Fruit fly (Drosophila melanogaster): ENCODE results near the gene CG17108.

The CG17108 gene

DNA sequence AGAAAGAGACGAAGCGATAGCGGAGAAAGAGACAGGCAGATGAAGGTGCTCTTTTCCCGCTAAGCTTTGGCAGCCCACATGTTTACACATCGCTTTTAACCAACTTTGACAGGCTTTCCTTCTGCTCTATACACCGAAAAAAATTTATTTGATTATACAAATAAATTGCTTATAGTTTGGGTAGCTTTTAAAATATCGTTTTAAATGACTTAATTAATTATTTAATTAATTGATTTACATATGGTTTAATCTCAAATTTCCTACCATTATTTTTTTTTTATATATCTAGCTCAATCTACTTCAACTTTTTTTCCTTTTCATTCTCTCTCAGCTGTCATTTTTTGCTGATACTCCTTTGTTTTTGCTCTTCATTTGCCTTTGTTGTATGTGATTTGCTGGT lies 20.9 kb downstream of the CG17108 start:
- TF ChIP-seq CG17801 (GFP tag; optimal IDR thresholded peaks at IDR 0.05; ENCODE audit: partially characterized antibody), result no peak

DNA sequence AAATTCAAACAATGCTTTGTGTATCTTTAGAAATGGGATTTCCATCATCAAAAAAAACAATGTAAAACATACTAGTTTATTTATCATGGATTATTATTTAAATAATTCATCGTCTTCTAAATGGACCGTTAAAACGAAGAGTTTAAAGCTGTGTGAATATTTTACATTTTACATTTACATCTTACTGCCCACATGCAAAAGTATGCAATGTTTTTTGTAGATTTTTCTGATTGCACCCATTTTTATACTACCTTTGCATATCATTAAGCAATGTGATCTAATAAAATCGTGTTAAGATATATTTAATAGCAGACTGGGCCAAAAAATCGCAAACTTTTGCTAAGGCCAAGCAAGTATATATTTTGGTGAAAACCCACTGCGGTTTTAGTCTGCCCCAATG lies 22.4 kb downstream of the CG17108 start:
- no peak for TF ChIP-seq CG17801 (GFP tag; optimal IDR thresholded peaks at IDR 0.05; ENCODE audit: partially characterized antibody)

DNA sequence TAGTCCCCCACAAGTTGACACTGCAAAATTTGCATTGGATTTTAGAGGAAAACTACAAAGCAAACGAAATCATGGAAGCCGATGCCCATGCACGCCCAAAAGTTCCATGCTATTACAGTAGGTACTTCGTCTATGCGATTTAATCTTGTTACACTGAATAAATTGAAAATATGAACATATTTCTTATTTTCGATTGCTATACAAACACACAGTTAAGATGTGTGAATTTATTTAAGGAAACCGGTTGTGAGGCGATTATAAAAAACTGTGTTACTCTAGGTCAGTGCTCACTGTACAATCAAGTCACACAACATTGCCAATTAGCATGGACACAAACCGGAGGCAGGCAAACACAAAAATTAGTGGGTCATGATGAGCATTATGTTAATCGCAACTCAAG lies 28.3 kb downstream of the CG17108 start:
- no peak for TF ChIP-seq CG17801 (GFP tag; optimal IDR thresholded peaks at IDR 0.05; ENCODE audit: partially characterized antibody)

DNA sequence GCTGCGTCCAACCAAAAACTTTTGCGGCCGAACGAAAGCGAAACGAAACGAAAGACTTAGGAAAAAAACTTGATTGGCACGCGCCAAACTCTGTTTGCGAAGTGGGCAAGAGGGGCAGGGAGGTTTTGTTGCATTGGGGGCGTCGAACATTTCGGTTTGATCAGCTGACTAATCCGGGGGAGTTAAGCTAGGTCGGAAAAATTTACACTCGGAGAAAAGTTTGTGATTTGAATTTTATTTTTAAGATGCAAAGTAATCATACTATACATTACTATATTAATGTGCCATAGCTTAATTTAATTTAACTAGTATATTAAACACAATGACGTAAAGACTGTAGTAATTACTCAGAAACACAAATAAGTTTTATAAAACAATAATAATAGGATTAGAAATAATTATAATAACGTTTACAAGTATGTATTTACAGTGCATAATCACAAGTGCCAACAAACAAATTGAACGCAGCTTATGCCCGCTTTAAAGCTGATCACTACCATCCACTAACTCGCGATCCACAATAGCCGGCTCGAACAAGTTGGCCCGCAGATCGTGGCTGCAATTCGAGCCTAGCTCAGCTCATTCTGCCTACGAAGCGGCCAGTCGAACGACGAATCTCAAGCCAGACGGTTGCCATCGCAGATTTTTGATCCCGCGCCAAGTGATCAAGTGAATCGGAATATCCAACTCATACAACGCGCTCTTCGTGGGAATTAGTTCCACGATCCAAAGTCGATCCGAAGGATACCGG lies 32.2 kb downstream of the CG17108 start, which contains the start of gene CG31871:
CG31871 (plus strand) TSS at position 592 of the 751 bp plus-strand sequence.
- no peak for TF ChIP-seq CG17801 (GFP tag; optimal IDR thresholded peaks at IDR 0.05; ENCODE audit: partially characterized antibody)

DNA sequence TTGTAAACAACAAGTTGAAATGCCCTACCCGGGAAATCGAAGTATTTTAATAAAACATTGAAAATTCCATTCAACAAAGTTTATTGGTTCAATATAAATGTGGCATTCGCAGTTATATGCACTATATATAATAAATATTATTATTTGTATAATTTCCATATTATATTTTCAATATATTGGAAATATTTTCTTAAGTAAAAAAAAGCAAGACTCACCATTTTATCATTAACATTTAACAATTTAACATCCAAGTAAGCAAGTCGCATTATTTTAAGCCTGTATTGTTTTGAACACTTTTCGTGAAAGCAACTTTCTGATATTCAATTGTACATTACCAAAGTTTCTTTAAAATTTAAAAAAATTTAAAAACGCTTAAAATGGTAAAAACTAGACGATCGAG lies 35.9 kb downstream of the CG17108 start, which contains the start of gene CG45690:
CG45690 (plus strand) TSS at position 301 of the 400 bp plus-strand sequence.
- TF ChIP-seq CG17801 (GFP tag; optimal IDR thresholded peaks at IDR 0.05; ENCODE audit: partially characterized antibody), result no peak

DNA sequence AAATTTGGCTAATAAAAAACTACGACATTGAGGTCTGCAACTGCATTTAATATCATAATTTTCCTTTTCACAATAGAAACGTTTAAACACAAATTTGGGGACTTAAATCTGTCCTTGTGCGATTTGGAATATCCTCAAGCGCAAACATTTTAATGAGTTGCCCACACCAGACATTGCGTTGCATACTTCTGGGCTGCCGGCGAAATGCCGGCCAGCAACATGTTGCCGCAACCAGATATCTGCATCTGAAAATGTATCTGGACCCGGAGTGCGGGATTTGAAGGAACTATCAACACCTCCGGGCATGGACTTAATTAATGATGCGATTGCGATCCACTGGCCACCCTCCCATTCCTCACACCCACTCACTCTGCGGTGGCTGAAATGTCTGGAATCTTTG lies 39.4 kb downstream of the CG17108 start:
- TF ChIP-seq CG17801 (GFP tag; optimal IDR thresholded peaks at IDR 0.05; ENCODE audit: partially characterized antibody), result no peak

DNA sequence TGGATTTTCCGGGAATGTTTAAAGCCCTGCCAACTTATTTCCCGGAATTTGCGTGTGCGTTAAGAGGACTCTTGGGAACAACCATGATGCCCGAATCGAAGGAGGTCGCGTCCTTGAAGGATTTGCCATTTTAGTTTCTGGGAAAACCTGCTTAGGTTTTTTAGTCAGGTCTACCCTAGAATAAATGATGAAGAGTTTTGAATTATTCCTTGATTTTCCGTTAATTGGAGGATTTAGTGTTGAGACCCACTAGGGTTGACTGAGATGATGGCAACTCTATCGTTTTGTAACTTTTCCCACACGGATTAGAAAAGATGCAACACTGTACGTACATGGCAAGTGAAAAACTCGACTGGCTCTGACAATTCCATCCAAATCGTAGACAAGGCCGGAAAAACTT lies 42.6 kb downstream of the CG17108 start, which contains the start of gene dbf:
dbf (plus strand) TSS at position 301 of the 400 bp plus-strand sequence.
- no peak for TF ChIP-seq CG17801 (GFP tag; optimal IDR thresholded peaks at IDR 0.05; ENCODE audit: partially characterized antibody)

DNA sequence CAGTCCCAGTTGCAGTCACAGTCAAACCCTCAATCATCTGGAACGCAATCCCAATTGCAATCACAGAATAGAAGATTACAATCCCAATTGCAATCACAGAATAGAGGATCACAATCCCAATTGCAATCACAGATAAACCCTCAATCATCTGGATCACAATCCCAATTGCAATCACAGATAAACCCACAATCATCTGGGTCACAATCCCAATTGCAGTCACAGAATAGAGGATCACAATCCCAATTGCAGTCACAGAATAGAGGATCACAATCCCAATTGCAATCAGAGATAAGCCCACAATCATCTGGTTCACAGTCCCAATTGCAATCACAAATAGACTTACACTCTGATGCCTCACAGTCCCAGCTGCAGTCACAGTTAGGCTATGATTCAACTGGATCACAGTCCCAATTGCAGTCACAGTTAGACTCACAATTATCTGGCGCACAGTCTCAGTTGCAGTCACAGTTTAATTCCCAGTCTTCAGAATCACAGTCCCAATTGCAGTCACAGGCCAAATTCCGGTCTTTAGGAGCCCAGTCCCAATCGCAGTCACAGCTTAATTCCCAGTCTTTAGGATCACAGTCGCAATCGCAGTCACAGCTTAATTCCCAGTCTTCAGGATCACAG lies 46.1 kb downstream of the CG17108 start:
- no peak for TF ChIP-seq CG17801 (GFP tag; optimal IDR thresholded peaks at IDR 0.05; ENCODE audit: partially characterized antibody)

DNA sequence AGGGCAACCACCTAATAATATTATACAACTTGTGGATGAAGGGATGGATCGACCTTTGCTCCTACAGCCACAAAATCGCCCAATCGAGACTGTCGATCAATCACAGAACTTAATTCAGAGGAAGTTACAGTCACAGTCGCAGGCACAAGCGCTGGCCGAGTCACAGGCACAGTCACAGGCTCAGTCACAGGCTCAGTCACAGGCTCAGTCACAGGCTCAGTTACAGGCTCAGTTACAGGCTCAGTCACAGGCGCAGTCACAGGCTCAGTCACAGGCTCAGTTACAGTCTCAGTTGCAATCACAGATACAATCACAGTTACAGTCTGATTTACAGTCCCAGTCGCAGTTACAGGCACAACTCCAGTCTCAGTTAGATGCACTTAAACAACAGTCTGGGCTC lies 47.2 kb downstream of the CG17108 start:
- no peak for TF ChIP-seq CG17801 (GFP tag; optimal IDR thresholded peaks at IDR 0.05; ENCODE audit: partially characterized antibody)

DNA sequence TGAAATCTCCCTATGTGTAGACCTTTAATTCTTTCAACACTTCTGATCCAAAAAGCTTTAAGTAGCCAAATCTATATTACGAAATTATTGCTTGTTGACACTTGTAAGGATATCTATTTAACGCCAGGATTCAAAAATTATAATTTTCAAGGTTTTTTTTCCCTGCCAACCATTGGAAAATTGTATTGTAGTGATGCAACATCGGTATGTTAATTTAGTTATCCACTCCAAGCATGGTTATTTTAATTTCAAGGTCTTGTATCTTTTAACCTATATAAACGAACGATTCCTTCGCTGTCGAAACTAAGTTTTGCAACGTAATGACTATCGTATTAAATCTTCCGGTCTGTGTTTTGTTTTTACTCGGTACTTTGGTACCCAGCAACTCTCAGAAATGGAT lies 47.8 kb downstream of the CG17108 start, which contains the start of gene CG17097:
CG17097 (plus strand) TSS at position 301 of the 400 bp plus-strand sequence.
- no peak for TF ChIP-seq CG17801 (GFP tag; optimal IDR thresholded peaks at IDR 0.05; ENCODE audit: partially characterized antibody)

DNA sequence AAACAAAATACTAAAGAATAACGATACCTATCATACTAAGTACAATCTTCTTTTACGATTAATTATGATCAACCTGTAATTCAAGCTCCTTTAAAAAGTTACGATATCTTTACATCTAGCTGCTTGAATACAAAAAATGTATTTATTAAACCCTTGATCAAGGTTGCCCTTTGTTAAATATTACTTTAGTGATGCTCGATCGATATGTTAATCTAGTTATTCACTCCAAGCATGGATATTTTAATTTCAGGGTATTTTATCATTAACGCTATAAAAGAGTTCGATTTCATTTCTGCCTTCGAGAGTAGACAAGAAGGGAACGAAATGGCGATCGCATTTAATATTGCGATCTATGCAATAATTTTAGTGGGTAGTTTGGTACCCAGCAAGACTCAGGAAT lies 50.2 kb downstream of the CG17108 start, which contains the start of gene CG18284:
CG18284 (plus strand) TSS at position 301 of the 400 bp plus-strand sequence.
- no peak for TF ChIP-seq CG17801 (GFP tag; optimal IDR thresholded peaks at IDR 0.05; ENCODE audit: partially characterized antibody)
